Fruit fly (Drosophila melanogaster) whole organism, wandering third instar larva: Measurements from ENCODE around the gene CG13280.

Source experiments
- Abd-B ChIP-seq: fragments of >200 bp; optimal IDR thresholded peaks from 2 replicates; lab custom pipeline; 2017; ENCODE audit warnings: missing biosample characterization, missing genetic modification characterization
- CG32264 ChIP-seq: fragments of 200-800 bp; sonication (Bioruptor generic); optimal IDR thresholded peaks from 2 replicates; lab custom pipeline; 2016; ENCODE audit warnings: missing biosample characterization, missing genetic modification characterization
- Dfd ChIP-seq: fragments of >200 bp; optimal IDR thresholded peaks from 2 replicates; lab custom pipeline; 2017; ENCODE audit warnings: missing biosample characterization, missing genetic modification characterization
- Hnf4 ChIP-seq: fragments of 200-800 bp; sonication (Bioruptor generic); optimal IDR thresholded peaks from 2 replicates; lab custom pipeline; 2016; ENCODE audit warnings: missing biosample characterization, mild to moderate bottlenecking, missing genetic modification characterization
- Hr78 ChIP-seq: fragments of >200 bp; optimal IDR thresholded peaks from 2 replicates; lab custom pipeline; 2017; ENCODE audit warnings: missing biosample characterization, missing genetic modification characterization
- Rel ChIP-seq, 2 experiments: fragments of 200-800 bp; sonication (Bioruptor generic) in 1 of 2; optimal IDR thresholded peaks; 2 replicates in 1 of 2; 3 replicates in 1 of 2; lab custom pipeline; 2016 to 2019; ENCODE audit warnings: mild to moderate bottlenecking in 2 of 2, missing biosample characterization in 2 of 2, missing genetic modification characterization in 2 of 2, moderate library complexity in 1 of 2
- brk ChIP-seq: fragments of 200-800 bp; sonication (Bioruptor generic); optimal IDR thresholded peaks from 2 replicates; lab custom pipeline; 2016; ENCODE audit warnings: missing biosample characterization, mild to moderate bottlenecking, missing genetic modification characterization
- dsf ChIP-seq: sonication (Bioruptor generic); optimal IDR thresholded peaks from 2 replicates; lab custom pipeline; 2016; ENCODE audit warnings: missing biosample characterization, missing genetic modification characterization, borderline replicate concordance
- psq ChIP-seq: fragments of 200-800 bp; sonication (Bioruptor generic); optimal IDR thresholded peaks from 3 replicates; lab custom pipeline; 2017; ENCODE audit warnings: missing biosample characterization, mild to moderate bottlenecking, missing genetic modification characterization, moderate library complexity

dm6 chr2L:16850442-16850841, 29.5 kb upstream of the CG13280 start:
- TF ChIP-seq Rel (GFP tag; optimal IDR thresholded peaks at IDR 0.05; lab: Kevin White, UChicago), result no peak
- TF ChIP-seq Rel (tag; optimal IDR thresholded peaks at IDR 0.05; lab: Kevin White, UChicago), result no peak
- TF ChIP-seq Dfd (GFP tag; lab: Kevin White, UChicago), result no peak
- no peak for TF ChIP-seq Hnf4 (GFP tag; lab: Kevin White, UChicago)
- no peak for TF ChIP-seq psq (GFP tag; lab: Kevin White, UChicago)
- TF ChIP-seq dsf (GFP tag; lab: Kevin White, UChicago), result no peak
- TF ChIP-seq Hr78 (GFP tag; lab: Kevin White, UChicago), result no peak
- TF ChIP-seq CG32264 (GFP tag; lab: Kevin White, UChicago), result no peak
- TF ChIP-seq Abd-B (GFP tag; lab: Kevin White, UChicago), result no peak
- no peak for TF ChIP-seq brk
